Worm (Caenorhabditis elegans) whole organism, midembryonic: Measurements from ENCODE around the gene Y39F10C.1.

Experiments
- T22C8.4 ChIP-seq: fragments of 200-800 bp; sonication (Bioruptor generic); IDR thresholded peaks from 2 replicates; pipeline ENCODE4 v1.3.6; 2022; ENCODE audit warnings: missing genetic modification characterization, missing compliant biosample characterization
- cog-1 ChIP-seq: sonication (generic microtip); optimal IDR thresholded peaks from 2 replicates; lab custom pipeline; 2016; ENCODE audit warnings: missing genetic modification characterization, missing compliant biosample characterization
- flt-1 ChIP-seq: fragments of 200-800 bp; sonication (Bioruptor generic); IDR thresholded peaks from 2 replicates; pipeline ENCODE4 v1.3.6; 2022; ENCODE audit warnings: missing genetic modification characterization, missing compliant biosample characterization
- klf-2 ChIP-seq: fragments of 200-800 bp; sonication (Bioruptor generic); conservative IDR thresholded peaks from 2 replicates; pipeline ENCODE4 v1.3.6; 2022; ENCODE audit warnings: missing genetic modification reagents, missing genetic modification characterization, missing compliant biosample characterization
- med-1 ChIP-seq: sonication (generic microtip); optimal IDR thresholded peaks from 2 replicates; lab custom pipeline; 2017; ENCODE audit warnings: missing genetic modification characterization, mild to moderate bottlenecking, missing compliant biosample characterization, antibody characterized with exemption, missing genetic modification reagents; ENCODE audit not compliant: insufficient read depth
- ref-1 ChIP-seq: fragments of 200-800 bp; sonication (Bioruptor generic); conservative IDR thresholded peaks from 2 replicates; pipeline ENCODE4 v1.3.6; 2022; ENCODE audit warnings: missing genetic modification reagents, missing genetic modification characterization, missing compliant biosample characterization
- tab-1 ChIP-seq: fragments of 200-800 bp; sonication (Bioruptor generic); IDR thresholded peaks from 2 replicates; pipeline ENCODE4 v1.3.6; 2022; ENCODE audit warnings: missing genetic modification characterization, missing compliant biosample characterization
- ztf-23 ChIP-seq: fragments of 200-800 bp; sonication (Bioruptor generic); IDR thresholded peaks from 2 replicates; pipeline ENCODE4 v1.3.6; 2022; ENCODE audit warnings: missing genetic modification reagents, missing genetic modification characterization, missing compliant biosample characterization
- ztf-29 ChIP-seq: fragments of 200-800 bp; sonication (Bioruptor generic); IDR thresholded peaks from 2 replicates; pipeline ENCODE4 v1.3.6; 2022; ENCODE audit warnings: missing genetic modification reagents, missing genetic modification characterization, missing compliant biosample characterization

Y39F10C.1 gene

DNA sequence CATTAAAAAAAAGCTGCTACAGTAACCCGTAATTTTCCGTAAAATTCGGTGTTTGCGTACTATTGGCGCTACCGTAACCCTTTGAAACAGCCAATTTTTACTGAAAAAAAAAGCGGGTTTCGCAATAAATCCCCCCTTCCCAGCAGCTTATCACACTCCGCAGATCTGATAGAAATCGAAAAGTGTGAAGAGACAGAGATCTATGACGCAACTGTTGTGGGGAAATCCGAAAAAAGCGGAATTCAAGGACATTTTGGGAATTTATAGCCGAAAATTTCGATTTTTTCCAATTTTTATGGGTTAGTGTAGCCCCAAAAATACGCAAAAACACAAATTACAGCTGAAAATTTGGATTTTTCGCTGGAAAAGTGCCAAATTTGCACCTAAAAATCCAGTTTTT, 46.5 kb downstream of the Y39F10C.1 start:
- TF ChIP-seq ztf-23 (no peak), T22C8.4 (no peak), ref-1 (GFP tag; lab: Robert Waterston, UW) (no peak), ztf-29 (GFP tag; lab: Robert Waterston, UW) (no peak), tab-1 (GFP tag; lab: Robert Waterston, UW) (no peak), flt-1 (GFP tag; lab: Robert Waterston, UW) (no peak), klf-2 (no peak), cog-1 (tag; lab: Kevin White, UChicago) (no peak), med-1 (GFP tag; lab: Kevin White, UChicago) (no peak)

ce11 chrII:723488-723887, 48.1 kb downstream of the Y39F10C.1 start, which contains the start of gene rfip-2:
rfip-2 (plus strand) TSS chrII:723788.
- TF ChIP-seq flt-1 (GFP tag; lab: Robert Waterston, UW): no peak
- TF ChIP-seq T22C8.4: no peak
- TF ChIP-seq ztf-23: no peak
- TF ChIP-seq ztf-29 (GFP tag; lab: Robert Waterston, UW): no peak
- TF ChIP-seq klf-2: no peak
- TF ChIP-seq cog-1 (tag; lab: Kevin White, UChicago): no peak
- no peak for TF ChIP-seq ref-1 (GFP tag; lab: Robert Waterston, UW)
- no peak for TF ChIP-seq med-1 (GFP tag; lab: Kevin White, UChicago)
- no peak for TF ChIP-seq tab-1 (GFP tag; lab: Robert Waterston, UW)

- TF ChIP-seq klf-2: no peak
- peak; percentile 93 for TF ChIP-seq T22C8.4
Observed at ce11 chrII:724004-724403, 48.6 kb downstream of the Y39F10C.1 start.
